Worm (Caenorhabditis elegans) whole organism, L4 larva: ENCODE results near the gene lgc-33.

ENCODE experiments used
- F44E2.7 ChIP-seq: fragments of 200-800 bp; sonication (Bioruptor generic); IDR thresholded peaks from 2 replicates; pipeline ENCODE4 v2.1.2; 2022; ENCODE audit warnings: missing genetic modification characterization, missing compliant biosample characterization
- F49E8.2 ChIP-seq: sonication (generic microtip); optimal IDR thresholded peaks from 2 replicates; lab custom pipeline; 2016; ENCODE audit warnings: missing compliant biosample characterization, mild to moderate bottlenecking, missing genetic modification characterization, borderline replicate concordance
- T20F7.1 ChIP-seq: fragments of 200-800 bp; sonication (Bioruptor generic); optimal IDR thresholded peaks from 2 replicates; lab custom pipeline; 2018; ENCODE audit warnings: mild to moderate bottlenecking, missing genetic modification characterization, missing compliant biosample characterization
- T26A8.4 ChIP-seq: fragments of 200-800 bp; sonication (Bioruptor generic); IDR thresholded peaks from 2 replicates; pipeline ENCODE4 v1.3.6; 2022; ENCODE audit warnings: missing genetic modification characterization, missing compliant biosample characterization
- Y105C5A.15 ChIP-seq: fragments of 200-800 bp; sonication (Bioruptor generic); IDR thresholded peaks from 2 replicates; pipeline ENCODE4 v1.3.6; 2022; ENCODE audit warnings: missing genetic modification characterization, missing compliant biosample characterization
- ZK337.2 ChIP-seq: fragments of 200-800 bp; sonication (Bioruptor generic); IDR thresholded peaks from 2 replicates; pipeline ENCODE4 v1.3.6; 2022; ENCODE audit warnings: missing genetic modification reagents, missing genetic modification characterization, missing compliant biosample characterization
- ZK546.5 ChIP-seq, 2 experiments: sonication (generic microtip); optimal IDR thresholded peaks; 2 replicates each; lab custom pipeline; 2017; ENCODE audit warnings: missing biosample characterization in 2 of 2, missing genetic modification characterization in 2 of 2
- aha-1 ChIP-seq: fragments of 150-350 bp; peaks from one replicate; lab custom pipeline; 2014; ENCODE audit warnings: missing biosample characterization, missing genetic modification characterization
- aly-2 ChIP-seq: sonication (generic microtip); optimal IDR thresholded peaks from 2 replicates; lab custom pipeline; 2018; ENCODE audit warnings: missing biosample characterization, missing genetic modification characterization
- ceh-28 ChIP-seq: fragments of 150-350 bp; optimal IDR thresholded peaks from 2 replicates; lab custom pipeline; 2014; ENCODE audit warnings: missing biosample characterization, missing genetic modification reagents, missing genetic modification characterization
- ceh-82 ChIP-seq: sonication (generic microtip); optimal IDR thresholded peaks from 2 replicates; lab custom pipeline; 2017; ENCODE audit warnings: missing biosample characterization, missing genetic modification characterization
- ces-1 ChIP-seq: fragments of 150-350 bp; sonication (generic microtip); optimal IDR thresholded peaks from 4 replicates; lab custom pipeline; 2014; ENCODE audit warnings: missing biosample characterization, missing genetic modification reagents, missing genetic modification characterization
- daf-12 ChIP-seq: fragments of 150-350 bp; optimal IDR thresholded peaks from 2 replicates; lab custom pipeline; 2014; ENCODE audit warnings: missing biosample characterization, missing genetic modification reagents, missing genetic modification characterization
- daf-19 ChIP-seq: fragments of 200-800 bp; sonication (Bioruptor generic); conservative IDR thresholded peaks from 2 replicates; pipeline ENCODE4 v1.3.6; 2022; ENCODE audit warnings: missing genetic modification characterization, missing compliant biosample characterization
- dmd-8 ChIP-seq: fragments of 200-800 bp; sonication (Bioruptor generic); IDR thresholded peaks from 2 replicates; pipeline ENCODE4 v1.3.6; 2022; ENCODE audit warnings: missing genetic modification characterization, missing compliant biosample characterization
- dve-1 ChIP-seq: sonication (generic microtip); optimal IDR thresholded peaks from 2 replicates; lab custom pipeline; 2017; ENCODE audit warnings: antibody characterized with exemption, mild to moderate bottlenecking, missing genetic modification characterization, missing compliant biosample characterization; ENCODE audit not compliant: insufficient read depth
- fos-1 ChIP-seq: fragments of 150-350 bp; optimal IDR thresholded peaks from 2 replicates; lab custom pipeline; 2014; ENCODE audit warnings: missing biosample characterization, missing genetic modification characterization
- gei-8 ChIP-seq: fragments of 200-800 bp; sonication (Bioruptor generic); optimal IDR thresholded peaks from 2 replicates; lab custom pipeline; 2018; ENCODE audit warnings: mild to moderate bottlenecking, missing genetic modification characterization, missing compliant biosample characterization
- hif-1 ChIP-seq, 2 experiments: sonication (generic microtip); optimal IDR thresholded peaks; 2 replicates each; lab custom pipeline; 2016 to 2017; ENCODE audit warnings: missing compliant biosample characterization in 2 of 2, missing genetic modification characterization in 2 of 2, missing genetic modification reagents in 2 of 2, missing genotype in 2 of 2, mild to moderate bottlenecking in 1 of 2
- hlh-11 ChIP-seq: fragments of 200-800 bp; sonication (Bioruptor generic); optimal IDR thresholded peaks from 2 replicates; lab custom pipeline; 2018; ENCODE audit warnings: mild to moderate bottlenecking, missing genetic modification characterization, missing compliant biosample characterization
- hlh-30 ChIP-seq: sonication (generic microtip); optimal IDR thresholded peaks from 2 replicates; lab custom pipeline; 2017; ENCODE audit warnings: antibody characterized with exemption, mild to moderate bottlenecking, missing genetic modification characterization, missing compliant biosample characterization; ENCODE audit not compliant: insufficient read depth
- hmg-1.1 ChIP-seq: fragments of 200-800 bp; sonication (Bioruptor generic); IDR thresholded peaks from 2 replicates; pipeline ENCODE4 v1.3.6; 2022; ENCODE audit warnings: missing genetic modification reagents, missing genetic modification characterization, missing compliant biosample characterization
- lin-29 ChIP-seq: fragments of 200-800 bp; sonication (Bioruptor generic); IDR thresholded peaks from 2 replicates; pipeline ENCODE4 v1.3.6; 2022; ENCODE audit warnings: missing genetic modification reagents, missing genetic modification characterization, missing compliant biosample characterization
- lin-38 ChIP-seq: fragments of 200-800 bp; sonication (Bioruptor generic); IDR thresholded peaks from 2 replicates; pipeline ENCODE4 v1.3.6; 2022; ENCODE audit warnings: missing genetic modification reagents, missing genetic modification characterization, missing compliant biosample characterization
- lin-39 ChIP-seq: fragments of 150-350 bp; optimal IDR thresholded peaks from 2 replicates; lab custom pipeline; 2014; ENCODE audit warnings: missing biosample characterization, missing genetic modification reagents, missing genetic modification characterization
- lsy-2 ChIP-seq, 2 experiments: fragments of 150-350 bp in 1 of 2; sonication (generic microtip) in 1 of 2; optimal IDR thresholded peaks; 2 replicates each; lab custom pipeline; 2014 to 2017; ENCODE audit warnings: missing biosample characterization in 2 of 2, missing genetic modification characterization in 2 of 2
- madf-9 ChIP-seq: fragments of 200-800 bp; sonication (Bioruptor generic); conservative IDR thresholded peaks from 2 replicates; pipeline ENCODE4 v1.3.6; 2022; ENCODE audit warnings: missing genetic modification reagents, missing genetic modification characterization, missing compliant biosample characterization
- mdl-1 ChIP-seq, 2 experiments: fragments of 150-350 bp in 1 of 2; sonication (generic microtip) in 1 of 2; optimal IDR thresholded peaks; 2 replicates each; lab custom pipeline; 2014 to 2017; ENCODE audit warnings: missing biosample characterization in 2 of 2, missing genetic modification characterization in 2 of 2
- nhr-11 ChIP-seq: fragments of 150-350 bp; optimal IDR thresholded peaks from 2 replicates; lab custom pipeline; 2014; ENCODE audit warnings: missing biosample characterization, missing genetic modification characterization
- nhr-28 ChIP-seq: fragments of 150-350 bp; optimal IDR thresholded peaks from 2 replicates; lab custom pipeline; 2014; ENCODE audit warnings: missing biosample characterization, missing genetic modification characterization
- nhr-42 ChIP-seq: fragments of 200-800 bp; sonication (Bioruptor generic); IDR thresholded peaks from 2 replicates; pipeline ENCODE4 v1.3.6; 2022; ENCODE audit warnings: missing genetic modification characterization, missing compliant biosample characterization
- nhr-76 ChIP-seq: fragments of 150-350 bp; optimal IDR thresholded peaks from 2 replicates; lab custom pipeline; 2014; ENCODE audit warnings: missing biosample characterization, missing genetic modification characterization
- pha-4 ChIP-seq, 2 experiments: fragments of 150-350 bp in 1 of 2; fragments of 200-800 bp in 1 of 2; sonication (Bioruptor generic) in 1 of 2; IDR thresholded peaks in 1 of 2; optimal IDR thresholded peaks in 1 of 2; 2 replicates each; pipeline versions ENCODE4 v1.3.6 to Lab custom; 2014 to 2022; ENCODE audit warnings: missing genetic modification characterization in 2 of 2, missing genetic modification reagents in 2 of 2, missing biosample characterization in 1 of 2, missing compliant biosample characterization in 1 of 2
- php-3 ChIP-seq: fragments of 200-800 bp; sonication (Bioruptor generic); IDR thresholded peaks from 2 replicates; pipeline ENCODE4 v1.3.6; 2022; ENCODE audit warnings: missing genetic modification reagents, missing genetic modification characterization, missing compliant biosample characterization
- rbr-2 ChIP-seq: sonication (generic microtip); optimal IDR thresholded peaks from 2 replicates; lab custom pipeline; 2016; ENCODE audit warnings: missing genotype, missing genetic modification characterization, missing compliant biosample characterization
- saeg-2 ChIP-seq: fragments of 200-800 bp; sonication (Bioruptor generic); IDR thresholded peaks from 2 replicates; pipeline ENCODE4 v1.3.6; 2022; ENCODE audit warnings: missing genetic modification reagents, missing genetic modification characterization, missing compliant biosample characterization
- snpc-1.2 ChIP-seq: fragments of 200-800 bp; sonication (Bioruptor generic); IDR thresholded peaks from 2 replicates; pipeline ENCODE4 v1.3.6; 2022; ENCODE audit warnings: missing genetic modification reagents, missing genetic modification characterization, missing compliant biosample characterization
- snpc-4 ChIP-seq: fragments of 150-350 bp; optimal IDR thresholded peaks from 2 replicates; lab custom pipeline; 2014; ENCODE audit warnings: missing biosample characterization, missing genetic modification characterization
- spr-3 ChIP-seq: fragments of 200-800 bp; sonication (Bioruptor generic); optimal IDR thresholded peaks from 2 replicates; lab custom pipeline; 2018; ENCODE audit warnings: mild to moderate bottlenecking, missing genetic modification characterization, missing compliant biosample characterization
- unc-130 ChIP-seq: sonication (generic microtip); optimal IDR thresholded peaks from 2 replicates; lab custom pipeline; 2016; ENCODE audit warnings: missing genetic modification reagents, missing genetic modification characterization, missing compliant biosample characterization
- zag-1 ChIP-seq: fragments of 150-350 bp; optimal IDR thresholded peaks from 2 replicates; lab custom pipeline; 2014; ENCODE audit warnings: missing biosample characterization, missing genetic modification characterization
- zfp-3 ChIP-seq: fragments of 200-800 bp; sonication (Bioruptor generic); conservative IDR thresholded peaks from 2 replicates; pipeline ENCODE4 v1.3.6; 2022; ENCODE audit warnings: missing genetic modification reagents, missing genetic modification characterization, missing compliant biosample characterization
- zip-11 ChIP-seq: fragments of 200-800 bp; sonication (Bioruptor generic); IDR thresholded peaks from 2 replicates; pipeline ENCODE4 v1.3.6; 2022; ENCODE audit warnings: missing genetic modification characterization, missing compliant biosample characterization
- zip-2 ChIP-seq: fragments of 150-350 bp; optimal IDR thresholded peaks from 2 replicates; lab custom pipeline; 2014; ENCODE audit warnings: missing biosample characterization, missing genetic modification characterization
- ztf-11 ChIP-seq: fragments of 150-350 bp; optimal IDR thresholded peaks from 2 replicates; lab custom pipeline; 2014; ENCODE audit warnings: missing biosample characterization, missing genetic modification characterization

lgc-33 gene

ce11 chrIV:824854-825253 is 20.4 kb upstream of the lgc-33 start, which contains the start of gene zipt-15:
Gene zipt-15, minus strand, starts transcription at chrIV:824954.
- no peak for TF ChIP-seq zag-1 (tag; lab: Kevin White, UChicago)
- no peak for TF ChIP-seq ZK546.5 (tag; optimal IDR thresholded peaks at IDR 0.05; lab: Kevin White, UChicago)
- TF ChIP-seq ces-1 (GFP tag; lab: Kevin White, UChicago), result no peak
- no peak for TF ChIP-seq madf-9 (GFP tag; lab: Robert Waterston, UW)
- no peak for TF ChIP-seq ztf-11 (tag; lab: Kevin White, UChicago)
- TF ChIP-seq ZK337.2 (GFP tag; lab: Robert Waterston, UW), result no peak
- TF ChIP-seq nhr-42 (GFP tag; lab: Robert Waterston, UW), result no peak
- no peak for TF ChIP-seq zfp-3 (GFP tag; lab: Robert Waterston, UW)
- TF ChIP-seq T26A8.4 (GFP tag; lab: Robert Waterston, UW), result no peak
- no peak for TF ChIP-seq php-3 (GFP tag; lab: Robert Waterston, UW)
- no peak for TF ChIP-seq lin-38 (GFP tag; lab: Robert Waterston, UW)
- no peak for TF ChIP-seq gei-8 (GFP tag; lab: Kevin White, UChicago)
- TF ChIP-seq spr-3 (GFP tag; lab: Kevin White, UChicago), result no peak
- no peak for TF ChIP-seq zip-2 (tag; lab: Kevin White, UChicago)

ce11 chrIV:826145-826544 is 19.2 kb upstream of the lgc-33 start:
- TF ChIP-seq ces-1 (GFP tag; lab: Kevin White, UChicago), result no peak
- TF ChIP-seq ZK546.5 (tag; optimal IDR thresholded peaks at IDR 0.05; lab: Kevin White, UChicago), result no peak
- no peak for TF ChIP-seq dmd-8 (GFP tag; lab: Robert Waterston, UW)
- TF ChIP-seq T20F7.1, result no peak
- peak in 1 of 2 experiments; percentile 76 for TF ChIP-seq hif-1 (tag; optimal IDR thresholded peaks at IDR 0.05; lab: Kevin White, UChicago)
- no peak for TF ChIP-seq ztf-11 (tag; lab: Kevin White, UChicago)
- no peak for TF ChIP-seq lin-39
- peak; percentile 67 for TF ChIP-seq aha-1 (tag; lab: Kevin White, UChicago)
- no peak for TF ChIP-seq F44E2.7 (GFP tag; lab: Robert Waterston, UW)
- TF ChIP-seq zip-11 (GFP tag; lab: Robert Waterston, UW), result no peak
- TF ChIP-seq saeg-2 (GFP tag; lab: Robert Waterston, UW), result no peak
- TF ChIP-seq F49E8.2 (tag; lab: Kevin White, UChicago), result no peak
- no peak for TF ChIP-seq hlh-11 (tag; lab: Kevin White, UChicago)
- no peak for TF ChIP-seq mdl-1 (tag; optimal IDR thresholded peaks at IDR 0.05; lab: Kevin White, UChicago)
- peak; percentile 41 for TF ChIP-seq hlh-30 (tag; lab: Kevin White, UChicago)

- TF ChIP-seq daf-12 (tag; lab: Kevin White, UChicago) (no peak), lin-38 (GFP tag; lab: Robert Waterston, UW) (peak; percentile 77), ces-1 (GFP tag; lab: Kevin White, UChicago) (no peak), zip-2 (tag; lab: Kevin White, UChicago) (peak; percentile 10), lin-29 (GFP tag; lab: Robert Waterston, UW) (no peak), pha-4 (GFP tag; IDR thresholded peaks at IDR 0.05; lab: Robert Waterston, UW) (no peak), pha-4 (tag; optimal IDR thresholded peaks at IDR 0.05; lab: Kevin White, UChicago) (no peak), unc-130 (GFP tag; lab: Kevin White, UChicago) (no peak), zag-1 (tag; lab: Kevin White, UChicago) (no peak), T26A8.4 (GFP tag; lab: Robert Waterston, UW) (no peak), rbr-2 (peak; percentile 40), aly-2 (tag; lab: Kevin White, UChicago) (no peak), hlh-30 (tag; lab: Kevin White, UChicago) (peak; percentile 64), dve-1 (tag; lab: Kevin White, UChicago) (peak; percentile 62), fos-1 (tag; lab: Kevin White, UChicago) (no peak), ceh-82 (tag; lab: Kevin White, UChicago) (no peak), snpc-4 (tag; lab: Kevin White, UChicago) (no peak), nhr-28 (tag; lab: Kevin White, UChicago) (peak; percentile 15), ztf-11 (tag; lab: Kevin White, UChicago) (no peak), php-3 (GFP tag; lab: Robert Waterston, UW) (no peak), nhr-76 (tag; lab: Kevin White, UChicago) (no peak), lsy-2 (tag; optimal IDR thresholded peaks at IDR 0.05; lab: Kevin White, UChicago) (peak in 1 of 2 experiments; percentile 85), daf-19 (GFP tag; lab: Robert Waterston, UW) (no peak), ceh-28 (tag; lab: Kevin White, UChicago) (no peak), madf-9 (GFP tag; lab: Robert Waterston, UW) (no peak), ZK337.2 (GFP tag; lab: Robert Waterston, UW) (no peak), hlh-11 (tag; lab: Kevin White, UChicago) (peak; percentile 20), snpc-1.2 (no peak), hmg-1.1 (GFP tag; lab: Robert Waterston, UW) (peak; percentile 63), mdl-1 (tag; optimal IDR thresholded peaks at IDR 0.05; lab: Kevin White, UChicago) (peak in 1 of 2 experiments; percentile 64), Y105C5A.15 (GFP tag; lab: Robert Waterston, UW) (no peak), nhr-11 (peak; percentile 62)
Observed at ce11 chrIV:828427-828826, 16.9 kb upstream of the lgc-33 start.
